Fruit fly (Drosophila melanogaster) whole organism, embryonic: Measurements from ENCODE around the gene RpS17.

Experiments used
- C15 ChIP-seq: fragments of 200-800 bp; sonication (Bioruptor generic); IDR thresholded peaks from 3 replicates; pipeline ENCODE4 v1.3.6; 2022; ENCODE audit warnings: missing biosample characterization, missing genetic modification characterization
- CG10543 ChIP-seq: fragments of 200-800 bp; sonication (Bioruptor generic); optimal IDR thresholded peaks from 3 replicates; lab custom pipeline; 2017; ENCODE audit warnings: missing biosample characterization, mild to moderate bottlenecking, missing genetic modification characterization, moderate library complexity
- CG11247 ChIP-seq: fragments of 200-800 bp; sonication (Bioruptor generic); IDR thresholded peaks from 2 replicates; pipeline ENCODE4 v1.3.6; 2022; ENCODE audit warnings: missing biosample characterization, missing genetic modification characterization
- CG11398 ChIP-seq: fragments of 200-800 bp; sonication (Bioruptor generic); optimal IDR thresholded peaks from 2 replicates; lab custom pipeline; 2016; ENCODE audit warnings: missing biosample characterization, missing genetic modification characterization
- CG1233 ChIP-seq: fragments of 200-800 bp; sonication (Bioruptor generic); optimal IDR thresholded peaks from 4 replicates; lab custom pipeline; 2018; ENCODE audit warnings: missing biosample characterization, mild to moderate bottlenecking, missing genetic modification characterization
- CG12769 ChIP-seq: fragments of 200-800 bp; sonication (Bioruptor generic); optimal IDR thresholded peaks from 2 replicates; lab custom pipeline; 2019; ENCODE audit warnings: missing biosample characterization, mild to moderate bottlenecking, missing genetic modification characterization, moderate library complexity
- CG14860 ChIP-seq: fragments of 200-800 bp; sonication (Bioruptor generic); IDR thresholded peaks from 3 replicates; pipeline ENCODE4 v1.3.6; 2022; ENCODE audit warnings: missing biosample characterization, missing genetic modification characterization; ENCODE audit not compliant: partially characterized antibody
- CG15073 ChIP-seq: fragments of 200-800 bp; sonication (Bioruptor generic); optimal IDR thresholded peaks from 2 replicates; lab custom pipeline; 2016; ENCODE audit warnings: missing biosample characterization, missing genetic modification characterization
- CG15514 ChIP-seq: fragments of 200-800 bp; sonication (Bioruptor generic); optimal IDR thresholded peaks from 3 replicates; lab custom pipeline; 2017; ENCODE audit warnings: missing biosample characterization, missing genetic modification characterization, mild to moderate bottlenecking, moderate library complexity, missing genetic modification reagents
- CG16813 ChIP-seq: fragments of 200-800 bp; sonication (Bioruptor generic); IDR thresholded peaks from 3 replicates; pipeline ENCODE4 v1.3.6; 2022; ENCODE audit warnings: missing biosample characterization, missing genetic modification characterization; ENCODE audit not compliant: partially characterized antibody
- CG2116 ChIP-seq: fragments of 200-800 bp; sonication (Bioruptor generic); optimal IDR thresholded peaks from 3 replicates; lab custom pipeline; 2018; ENCODE audit warnings: missing biosample characterization, mild to moderate bottlenecking, missing genetic modification characterization
- CG3407 ChIP-seq: fragments of 200-800 bp; sonication (Bioruptor generic); optimal IDR thresholded peaks from 2 replicates; lab custom pipeline; 2018; ENCODE audit warnings: missing biosample characterization, mild to moderate bottlenecking, missing genetic modification characterization
- CG4404 ChIP-seq: fragments of 200-800 bp; sonication (Bioruptor generic); IDR thresholded peaks from 2 replicates; pipeline ENCODE4 v1.3.6; 2022; ENCODE audit warnings: missing biosample characterization, missing genetic modification characterization
- CG5953 ChIP-seq: fragments of 200-800 bp; sonication (Bioruptor generic); IDR thresholded peaks from 2 replicates; pipeline ENCODE4 v1.3.6; 2022; ENCODE audit warnings: missing biosample characterization, missing genetic modification characterization
- CG6765 ChIP-seq: fragments of 200-800 bp; sonication (Bioruptor generic); optimal IDR thresholded peaks from 3 replicates; lab custom pipeline; 2017; ENCODE audit warnings: missing biosample characterization, mild to moderate bottlenecking, missing genetic modification characterization
- CG8924 ChIP-seq: fragments of 200-800 bp; optimal IDR thresholded peaks from 3 replicates; lab custom pipeline; 2019; ENCODE audit warnings: missing biosample characterization, mild to moderate bottlenecking, missing genetic modification characterization, moderate library complexity
- CG9609 ChIP-seq: fragments of 200-800 bp; sonication (Bioruptor generic); optimal IDR thresholded peaks from 3 replicates; lab custom pipeline; 2016; ENCODE audit warnings: missing biosample characterization, missing genetic modification characterization
- CG9797 ChIP-seq: fragments of 200-800 bp; sonication (Bioruptor generic); optimal IDR thresholded peaks from 3 replicates; lab custom pipeline; 2018; ENCODE audit warnings: missing biosample characterization, mild to moderate bottlenecking, missing genetic modification characterization
- CHES-1-like ChIP-seq: fragments of 200-800 bp; sonication (Bioruptor generic); optimal IDR thresholded peaks from 2 replicates; lab custom pipeline; 2016; ENCODE audit warnings: missing biosample characterization, missing genetic modification characterization
- CkIIα-i1 ChIP-seq: fragments of 200-800 bp; sonication (Bioruptor generic); IDR thresholded peaks from 2 replicates; pipeline ENCODE4 v1.3.6; 2022; ENCODE audit warnings: missing biosample characterization, missing genetic modification characterization
- Deaf1 ChIP-seq: fragments of 200-800 bp; optimal IDR thresholded peaks from 3 replicates; lab custom pipeline; 2019; ENCODE audit warnings: missing biosample characterization, mild to moderate bottlenecking, missing genetic modification characterization, moderate library complexity
- Dfd ChIP-seq, 2 experiments: fragments of >200 bp; optimal IDR thresholded peaks; 2 replicates each; lab custom pipeline; 2017; ENCODE audit warnings: missing biosample characterization in 2 of 2, missing genetic modification characterization in 2 of 2
- E2f1 ChIP-seq: fragments of 200-800 bp; sonication (Bioruptor generic); IDR thresholded peaks from 2 replicates; pipeline ENCODE4 v1.3.6; 2022; ENCODE audit warnings: missing biosample characterization, missing genetic modification characterization
- ERR ChIP-seq: fragments of 200-800 bp; sonication (Bioruptor generic); optimal IDR thresholded peaks from 2 replicates; lab custom pipeline; 2016; ENCODE audit warnings: missing biosample characterization, missing genetic modification characterization
- Ets65A ChIP-seq: fragments of 200-800 bp; sonication (Bioruptor generic); peaks from one replicate; lab custom pipeline; 2016; ENCODE audit warnings: missing biosample characterization, missing genetic modification characterization
- GATAe ChIP-seq: fragments of 200-800 bp; sonication (Bioruptor generic); conservative IDR thresholded peaks from 2 replicates; pipeline ENCODE4 v1.3.6; 2022; ENCODE audit warnings: missing biosample characterization, missing genetic modification characterization
- Gsc ChIP-seq: fragments of 200-800 bp; sonication (Bioruptor generic); IDR thresholded peaks from 2 replicates; pipeline ENCODE4 v1.3.6; 2022; ENCODE audit warnings: missing biosample characterization, missing genetic modification characterization
- Hey ChIP-seq: fragments of 200-800 bp; sonication (Bioruptor generic); optimal IDR thresholded peaks from 3 replicates; lab custom pipeline; 2018; ENCODE audit warnings: missing biosample characterization, mild to moderate bottlenecking, missing genetic modification characterization
- HmgZ ChIP-seq: fragments of 200-800 bp; sonication (Bioruptor generic); optimal IDR thresholded peaks from 2 replicates; lab custom pipeline; 2018; ENCODE audit warnings: missing biosample characterization, mild to moderate bottlenecking, missing genetic modification characterization
- Med ChIP-seq: fragments of 200-800 bp; sonication (Bioruptor generic); peaks from one replicate; lab custom pipeline; 2016; ENCODE audit warnings: missing biosample characterization, missing genetic modification characterization, mild to moderate bottlenecking, inconsistent platforms, moderate library complexity
- Nf-YA ChIP-seq: fragments of 200-800 bp; sonication (Bioruptor generic); IDR thresholded peaks from 2 replicates; pipeline ENCODE4 v1.3.6; 2022; ENCODE audit warnings: missing biosample characterization, missing genetic modification characterization
- Nf-YB ChIP-seq: fragments of 200-800 bp; sonication (Bioruptor generic); optimal IDR thresholded peaks from 3 replicates; lab custom pipeline; 2019; ENCODE audit warnings: missing biosample characterization, mild to moderate bottlenecking, missing genetic modification characterization, moderate library complexity
- Nf-YC ChIP-seq: fragments of 200-800 bp; optimal IDR thresholded peaks from 3 replicates; lab custom pipeline; 2019; ENCODE audit warnings: missing biosample characterization, mild to moderate bottlenecking, missing genetic modification characterization, moderate library complexity
- bbx ChIP-seq: fragments of 200-800 bp; sonication (Bioruptor generic); IDR thresholded peaks from 2 replicates; pipeline ENCODE4 v1.3.6; 2022; ENCODE audit warnings: missing biosample characterization, missing genetic modification characterization; ENCODE audit not compliant: partially characterized antibody
- chinmo ChIP-seq: fragments of 200-800 bp; sonication (Bioruptor generic); IDR thresholded peaks from 4 replicates; pipeline ENCODE4 v1.3.6; 2022; ENCODE audit warnings: missing biosample characterization, missing genetic modification characterization; ENCODE audit not compliant: partially characterized antibody
- chm ChIP-seq: fragments of 200-800 bp; sonication (Bioruptor generic); IDR thresholded peaks from 2 replicates; pipeline ENCODE4 v1.3.6; 2022; ENCODE audit warnings: missing biosample characterization, missing genetic modification characterization
- cwo ChIP-seq: fragments of 200-800 bp; sonication (Bioruptor generic); optimal IDR thresholded peaks from 3 replicates; lab custom pipeline; 2017; ENCODE audit warnings: missing biosample characterization, missing genetic modification characterization, mild to moderate bottlenecking, moderate library complexity, missing genetic modification reagents
- exex ChIP-seq: fragments of 200-800 bp; sonication (Bioruptor generic); optimal IDR thresholded peaks from 4 replicates; lab custom pipeline; 2018; ENCODE audit warnings: missing biosample characterization, mild to moderate bottlenecking, missing genetic modification characterization, moderate library complexity
- gfzf ChIP-seq: fragments of 200-800 bp; sonication (Bioruptor generic); optimal IDR thresholded peaks from 2 replicates; lab custom pipeline; 2016; ENCODE audit warnings: missing biosample characterization, mild to moderate bottlenecking, missing genetic modification characterization, moderate library complexity
- hb ChIP-seq: fragments of 200-800 bp; sonication (Bioruptor generic); IDR thresholded peaks from 3 replicates; pipeline ENCODE4 v1.3.6; 2022; ENCODE audit warnings: missing biosample characterization, missing genetic modification characterization; ENCODE audit not compliant: partially characterized antibody
- maf-S ChIP-seq: fragments of 200-800 bp; sonication (Bioruptor generic); optimal IDR thresholded peaks from 2 replicates; lab custom pipeline; 2016; ENCODE audit warnings: missing biosample characterization, missing genetic modification characterization
- rib ChIP-seq: fragments of 200-800 bp; sonication (Bioruptor generic); IDR thresholded peaks from 2 replicates; pipeline ENCODE4 v1.3.6; 2022; ENCODE audit warnings: missing biosample characterization, missing genetic modification characterization
- slbo ChIP-seq: fragments of 200-800 bp; sonication (Bioruptor generic); IDR thresholded peaks from 2 replicates; pipeline ENCODE4 v1.3.6; 2022; ENCODE audit warnings: missing biosample characterization, missing genetic modification characterization
- sr ChIP-seq: fragments of 200-800 bp; sonication (Bioruptor generic); IDR thresholded peaks from 3 replicates; pipeline ENCODE4 v1.3.6; 2022; ENCODE audit warnings: missing biosample characterization, missing genetic modification characterization
- sug ChIP-seq: fragments of 200-800 bp; optimal IDR thresholded peaks from 2 replicates; lab custom pipeline; 2019; ENCODE audit warnings: missing biosample characterization, mild to moderate bottlenecking, missing genetic modification characterization, moderate library complexity
- tup ChIP-seq: fragments of 200-800 bp; sonication (Bioruptor generic); optimal IDR thresholded peaks from 2 replicates; lab custom pipeline; 2016; ENCODE audit warnings: missing biosample characterization, mild to moderate bottlenecking, missing genetic modification characterization, moderate library complexity
- twi ChIP-seq: fragments of 200-800 bp; optimal IDR thresholded peaks from 2 replicates; lab custom pipeline; 2019; ENCODE audit warnings: missing biosample characterization, mild to moderate bottlenecking, missing genetic modification characterization, moderate library complexity
- wor ChIP-seq: fragments of 200-800 bp; sonication (Bioruptor generic); IDR thresholded peaks from 2 replicates; pipeline ENCODE4 v1.3.6; 2022; ENCODE audit warnings: missing biosample characterization, missing genetic modification characterization

The RpS17 gene

dm6 chr3L:9441907-9442479, 12.4 kb upstream of the RpS17 start, which contains the start of the genes Bet3 and Nf-YA (continued):
- peak; percentile 88 for TF ChIP-seq slbo (GFP tag; lab: Robert Waterston, UW)
- peak; percentile 27 for TF ChIP-seq CG1233 (GFP tag; lab: Kevin White, UChicago)
- TF ChIP-seq bbx (GFP tag; lab: Robert Waterston, UW) = peak; percentile 85
- peak; percentile 35; the same call in 1 of the 2 replicates for TF ChIP-seq rib (GFP tag; lab: Robert Waterston, UW)
- peak; percentile 19; the same call in 1 of the 2 replicates for TF ChIP-seq E2f1 (GFP tag; lab: Robert Waterston, UW)
- peak; percentile 63 for TF ChIP-seq CHES-1-like (GFP tag; lab: Kevin White, UChicago)
- TF ChIP-seq CG15073 (GFP tag; lab: Kevin White, UChicago) = no peak
- TF ChIP-seq C15 = no peak
- TF ChIP-seq twi (tag; lab: Kevin White, UChicago) = no peak
- TF ChIP-seq wor = no peak
- no peak for TF ChIP-seq ERR (GFP tag; lab: Kevin White, UChicago)
- no peak for TF ChIP-seq CkIIα-i1 (GFP tag; lab: Robert Waterston, UW)
- TF ChIP-seq CG8924 (tag; lab: Kevin White, UChicago) = peak; percentile 5
- peak; percentile 61 for TF ChIP-seq CG11247 (GFP tag; lab: Robert Waterston, UW)
- no peak for TF ChIP-seq tup (GFP tag; lab: Kevin White, UChicago)
- peak; percentile 54 for TF ChIP-seq gfzf (GFP tag; lab: Kevin White, UChicago)
- no peak for TF ChIP-seq maf-S (GFP tag; lab: Kevin White, UChicago)
- no peak for TF ChIP-seq Dfd (GFP tag; optimal IDR thresholded peaks at IDR 0.05; lab: Kevin White, UChicago)
- no peak for TF ChIP-seq CG11398 (GFP tag; lab: Kevin White, UChicago)
- peak; percentile 82 for TF ChIP-seq CG15514 (GFP tag; lab: Kevin White, UChicago)
- TF ChIP-seq Gsc (GFP tag; lab: Robert Waterston, UW) = no peak

dm6 chr3L:9438858-9439257, 9.2 kb upstream of the RpS17 start:
- TF ChIP-seq hb (0 out of 3 replicates have a peak, but pooled peaks have one; percentile 28), Med (GFP tag; lab: Kevin White, UChicago) (peak; percentile 63), CG6765 (GFP tag; lab: Kevin White, UChicago) (no peak), CG2116 (GFP tag; lab: Kevin White, UChicago) (no peak), Ets65A (GFP tag; lab: Kevin White, UChicago) (peak; percentile 68), CG16813 (GFP tag; lab: Robert Waterston, UW) (0 out of 3 replicates have a peak, but pooled peaks have one; percentile 36), chinmo (GFP tag; lab: Robert Waterston, UW) (0 out of 4 replicates have a peak, but pooled peaks have one; percentile 29)

dm6 chr3L:9435831-9436230, 6.2 kb upstream of the RpS17 start:
- TF ChIP-seq CG14860 (GFP tag; lab: Robert Waterston, UW) (no peak), CG12769 (tag; lab: Kevin White, UChicago) (no peak), CG10543 (GFP tag; lab: Kevin White, UChicago) (peak; percentile 17), GATAe (peak; percentile 37; the same call in 1 of the 2 replicates), CG5953 (GFP tag; lab: Robert Waterston, UW) (no peak), CG3407 (no peak), HmgZ (tag; lab: Kevin White, UChicago) (peak; percentile 13), CG4404 (no peak), exex (peak; percentile 85), Nf-YA (GFP tag; lab: Robert Waterston, UW) (peak; percentile 14; the same call in 1 of the 2 replicates), CG9797 (GFP tag; lab: Kevin White, UChicago) (no peak), Nf-YB (GFP tag; lab: Kevin White, UChicago) (peak; percentile 54), CG9609 (GFP tag; lab: Kevin White, UChicago) (no peak), cwo (peak; percentile 3), Deaf1 (peak; percentile 85), sug (tag; lab: Kevin White, UChicago) (peak; percentile 55), sr (GFP tag; lab: Robert Waterston, UW) (0 out of 3 replicates have a peak, but pooled peaks have one; percentile 24), Hey (tag; lab: Kevin White, UChicago) (peak; percentile 57), Nf-YC (tag; lab: Kevin White, UChicago) (peak; percentile 84), chm (GFP tag; lab: Robert Waterston, UW) (0 out of 2 replicates have a peak, but pooled peaks have one; percentile 19)
